Fruit fly (Drosophila melanogaster) whole organism: ENCODE results near the gene CG33784.

Experiments
- CG8478 ChIP-seq: fragments of >200 bp; optimal IDR thresholded peaks from 2 replicates; lab custom pipeline; 2018; ENCODE audit warnings: inconsistent platforms
- Dll ChIP-seq: fragments of >200 bp; optimal IDR thresholded peaks from 2 replicates; lab custom pipeline; 2017
- EcR ChIP-seq, 2 experiments: fragments of >200 bp; optimal IDR thresholded peaks; 2 replicates each; lab custom pipeline; 2017; ENCODE audit warnings: missing biosample characterization in 2 of 2, missing genetic modification characterization in 2 of 2, missing genetic modification reagents in 2 of 2
- pan ChIP-seq: fragments of >200 bp; optimal IDR thresholded peaks from 2 replicates; lab custom pipeline; 2017
- psq ChIP-seq: fragments of >200 bp; optimal IDR thresholded peaks from 2 replicates; lab custom pipeline; 2017
- usp ChIP-seq: fragments of >200 bp; optimal IDR thresholded peaks from 2 replicates; lab custom pipeline; 2017; ENCODE audit warnings: missing biosample characterization, missing genetic modification characterization, mixed read lengths

DNA sequence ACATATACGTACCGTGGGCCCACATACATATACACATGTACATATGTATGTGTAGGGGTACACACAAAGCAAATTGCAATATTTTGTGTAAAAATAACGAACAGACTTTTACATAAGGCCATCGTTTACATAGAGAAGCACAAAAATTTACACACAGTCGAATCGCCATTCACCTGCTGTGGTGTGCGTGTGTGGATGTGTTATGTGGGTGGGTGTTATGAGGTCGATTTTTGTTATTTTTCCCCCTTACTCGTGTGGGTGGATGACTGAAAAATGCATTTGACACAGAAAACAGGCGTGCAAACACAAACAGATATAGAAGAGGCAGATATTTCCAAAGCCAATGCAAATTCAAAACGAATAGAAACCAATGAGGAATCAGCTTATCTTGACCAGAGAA is 27.3 kb downstream of the CG33784 start:
- no peak for TF ChIP-seq CG8478 (lab: Kevin White, UChicago)
- no peak for TF ChIP-seq usp (GFP tag; lab: Kevin White, UChicago)
- TF ChIP-seq psq (lab: Kevin White, UChicago): no peak
- TF ChIP-seq EcR (GFP tag; optimal IDR thresholded peaks at IDR 0.05; lab: Kevin White, UChicago): no peak
- TF ChIP-seq pan: no peak
- TF ChIP-seq Dll (lab: Kevin White, UChicago): no peak
